Fruit fly (Drosophila melanogaster) whole organism, embryonic: ENCODE data around the gene CG7530.

Experiments used
- CG10267 ChIP-seq: fragments of 200-800 bp; sonication (Bioruptor generic); optimal IDR thresholded peaks from 2 replicates; lab custom pipeline; 2018; ENCODE audit warnings: missing biosample characterization, mild to moderate bottlenecking, missing genetic modification characterization, moderate library complexity
- CG11695 ChIP-seq: fragments of 200-800 bp; sonication (Bioruptor generic); IDR thresholded peaks from 3 replicates; pipeline ENCODE4 v1.3.6; 2022; ENCODE audit warnings: missing biosample characterization, missing genetic modification characterization
- CG11696 ChIP-seq: fragments of 200-800 bp; sonication (Bioruptor generic); IDR thresholded peaks from 2 replicates; pipeline ENCODE4 v1.3.6; 2022; ENCODE audit warnings: missing biosample characterization, missing genetic modification characterization
- CG12659 ChIP-seq: fragments of 200-800 bp; sonication (Bioruptor generic); optimal IDR thresholded peaks from 3 replicates; lab custom pipeline; 2017; ENCODE audit warnings: mild to moderate bottlenecking, missing biosample characterization, missing genetic modification reagents, missing genetic modification characterization
- CG12744 ChIP-seq: fragments of 200-800 bp; sonication (Bioruptor generic); optimal IDR thresholded peaks from 2 replicates; lab custom pipeline; 2016; ENCODE audit warnings: missing biosample characterization, missing genetic modification characterization
- CG15011 ChIP-seq: fragments of 200-800 bp; sonication (Bioruptor generic); optimal IDR thresholded peaks from 3 replicates; lab custom pipeline; 2018; ENCODE audit warnings: missing biosample characterization, mild to moderate bottlenecking, missing genetic modification characterization
- CG15514 ChIP-seq: fragments of 200-800 bp; sonication (Bioruptor generic); optimal IDR thresholded peaks from 3 replicates; lab custom pipeline; 2017; ENCODE audit warnings: missing biosample characterization, missing genetic modification characterization, mild to moderate bottlenecking, moderate library complexity, missing genetic modification reagents
- CG15696 ChIP-seq: fragments of 200-800 bp; sonication (Bioruptor generic); optimal IDR thresholded peaks from 2 replicates; lab custom pipeline; 2019; ENCODE audit warnings: missing biosample characterization, mild to moderate bottlenecking, missing genetic modification characterization, moderate library complexity
- CG1602 ChIP-seq: fragments of 200-800 bp; sonication (Bioruptor generic); optimal IDR thresholded peaks from 3 replicates; lab custom pipeline; 2016; ENCODE audit warnings: missing biosample characterization, missing genetic modification characterization
- CG16779 ChIP-seq: fragments of 200-800 bp; sonication (Bioruptor generic); IDR thresholded peaks from 2 replicates; pipeline ENCODE4 v1.3.6; 2022; ENCODE audit warnings: missing biosample characterization, missing genetic modification characterization
- CG16813 ChIP-seq: fragments of 200-800 bp; sonication (Bioruptor generic); IDR thresholded peaks from 3 replicates; pipeline ENCODE4 v1.3.6; 2022; ENCODE audit warnings: missing biosample characterization, missing genetic modification characterization; ENCODE audit not compliant: partially characterized antibody
- CG17361 ChIP-seq: fragments of 200-800 bp; sonication (Bioruptor generic); IDR thresholded peaks from 3 replicates; pipeline ENCODE4 v1.3.6; 2022; ENCODE audit warnings: missing biosample characterization, missing genetic modification characterization
- CG17612 ChIP-seq: fragments of 200-800 bp; sonication (Bioruptor generic); IDR thresholded peaks from 2 replicates; pipeline ENCODE4 v1.3.6; 2022; ENCODE audit warnings: missing biosample characterization, missing genetic modification characterization
- CG17912 ChIP-seq: fragments of 200-800 bp; sonication (Bioruptor generic); optimal IDR thresholded peaks from 2 replicates; lab custom pipeline; 2018; ENCODE audit warnings: missing biosample characterization, mild to moderate bottlenecking, missing genetic modification characterization
- CG2116 ChIP-seq: fragments of 200-800 bp; sonication (Bioruptor generic); optimal IDR thresholded peaks from 3 replicates; lab custom pipeline; 2018; ENCODE audit warnings: missing biosample characterization, mild to moderate bottlenecking, missing genetic modification characterization
- CG32532 ChIP-seq: fragments of 200-800 bp; sonication (Bioruptor generic); IDR thresholded peaks from 2 replicates; pipeline ENCODE4 v1.3.6; 2022; ENCODE audit warnings: missing biosample characterization, missing genetic modification characterization
- CG32767 ChIP-seq: fragments of 200-800 bp; sonication (Bioruptor generic); IDR thresholded peaks from 2 replicates; pipeline ENCODE4 v1.3.6; 2022; ENCODE audit warnings: missing biosample characterization, missing genetic modification characterization
- CG4328 ChIP-seq: fragments of 200-800 bp; sonication (Bioruptor generic); optimal IDR thresholded peaks from 3 replicates; lab custom pipeline; 2017; ENCODE audit warnings: missing biosample characterization, missing genetic modification reagents, missing genetic modification characterization
- CG4730 ChIP-seq: fragments of 200-800 bp; sonication (Bioruptor generic); IDR thresholded peaks from 2 replicates; pipeline ENCODE4 v1.3.6; 2022; ENCODE audit warnings: missing biosample characterization, missing genetic modification characterization
- CG8359 ChIP-seq: fragments of 200-800 bp; sonication (Bioruptor generic); optimal IDR thresholded peaks from 2 replicates; lab custom pipeline; 2017; ENCODE audit warnings: missing biosample characterization, mild to moderate bottlenecking, missing genetic modification characterization, borderline replicate concordance
- CG8478 ChIP-seq: fragments of >200 bp; optimal IDR thresholded peaks from 2 replicates; lab custom pipeline; 2018
- D19A ChIP-seq: fragments of 200-800 bp; optimal IDR thresholded peaks from 3 replicates; lab custom pipeline; 2019; ENCODE audit warnings: missing biosample characterization, mild to moderate bottlenecking, missing genetic modification characterization, moderate library complexity
- D19B ChIP-seq: fragments of 200-800 bp; sonication (Bioruptor generic); optimal IDR thresholded peaks from 2 replicates; lab custom pipeline; 2017; ENCODE audit warnings: missing biosample characterization, mild to moderate bottlenecking, missing genetic modification characterization
- ERR ChIP-seq: fragments of 200-800 bp; sonication (Bioruptor generic); optimal IDR thresholded peaks from 2 replicates; lab custom pipeline; 2016; ENCODE audit warnings: missing biosample characterization, missing genetic modification characterization
- Eip74EF ChIP-seq, 2 experiments: fragments of 200-800 bp in 1 of 2; fragments of >200 bp in 1 of 2; sonication (Bioruptor generic) in 1 of 2; optimal IDR thresholded peaks; 2 replicates each; lab custom pipeline; 2017 to 2019; ENCODE audit warnings: missing biosample characterization in 2 of 2, missing genetic modification characterization in 2 of 2, mild to moderate bottlenecking in 1 of 2, moderate library complexity in 1 of 2
- HLH54F ChIP-seq: fragments of 200-800 bp; sonication (Bioruptor generic); optimal IDR thresholded peaks from 3 replicates; lab custom pipeline; 2016; ENCODE audit warnings: missing biosample characterization, missing genetic modification characterization
- Hmx ChIP-seq: fragments of 200-800 bp; sonication (Bioruptor generic); optimal IDR thresholded peaks from 2 replicates; lab custom pipeline; 2016; ENCODE audit warnings: missing biosample characterization, missing genetic modification characterization
- Hr78 ChIP-seq, 2 experiments: fragments of 200-800 bp in 1 of 2; fragments of >200 bp in 1 of 2; sonication (Bioruptor generic) in 1 of 2; optimal IDR thresholded peaks; 2 replicates each; lab custom pipeline; 2017 to 2019; ENCODE audit warnings: missing biosample characterization in 2 of 2, missing genetic modification characterization in 2 of 2, mild to moderate bottlenecking in 1 of 2, moderate library complexity in 1 of 2
- Lpt ChIP-seq: fragments of >200 bp; optimal IDR thresholded peaks from 2 replicates; lab custom pipeline; 2018; ENCODE audit warnings: missing biosample characterization, missing genetic modification characterization
- Max ChIP-seq: fragments of 200-800 bp; sonication (Bioruptor generic); optimal IDR thresholded peaks from 2 replicates; lab custom pipeline; 2016; ENCODE audit warnings: missing biosample characterization, mild to moderate bottlenecking, missing genetic modification characterization
- NfI ChIP-seq: fragments of 200-800 bp; sonication (Bioruptor generic); optimal IDR thresholded peaks from 3 replicates; lab custom pipeline; 2018; ENCODE audit warnings: missing biosample characterization, mild to moderate bottlenecking, missing genetic modification characterization, moderate library complexity
- Opbp ChIP-seq: fragments of 200-800 bp; sonication (Bioruptor generic); IDR thresholded peaks from 3 replicates; pipeline ENCODE4 v1.3.6; 2022; ENCODE audit warnings: missing biosample characterization, missing genetic modification characterization; ENCODE audit not compliant: partially characterized antibody
- Rfx ChIP-seq: fragments of 200-800 bp; sonication (Bioruptor generic); IDR thresholded peaks from 2 replicates; pipeline ENCODE4 v1.3.6; 2022; ENCODE audit warnings: missing biosample characterization, missing genetic modification characterization
- al ChIP-seq: fragments of 200-800 bp; sonication (Bioruptor generic); IDR thresholded peaks from 2 replicates; pipeline ENCODE4 v1.3.6; 2022; ENCODE audit warnings: missing biosample characterization, missing genetic modification characterization
- ash1 ChIP-seq: fragments of 200-800 bp; sonication (Bioruptor generic); optimal IDR thresholded peaks from 2 replicates; lab custom pipeline; 2018; ENCODE audit warnings: missing biosample characterization, mild to moderate bottlenecking, missing genetic modification characterization
- bcd ChIP-seq: fragments of 200-800 bp; sonication (Bioruptor generic); optimal IDR thresholded peaks from 2 replicates; lab custom pipeline; 2017; ENCODE audit warnings: missing biosample characterization, mild to moderate bottlenecking, missing genetic modification characterization
- cad ChIP-seq: fragments of >200 bp; optimal IDR thresholded peaks from 2 replicates; lab custom pipeline; 2017; ENCODE audit warnings: missing biosample characterization, missing genetic modification characterization
- crol ChIP-seq: fragments of 200-800 bp; sonication (Bioruptor generic); IDR thresholded peaks from 2 replicates; pipeline ENCODE4 v1.3.6; 2022; ENCODE audit warnings: missing biosample characterization, missing genetic modification characterization
- dmrt99B ChIP-seq: fragments of 200-800 bp; sonication (Bioruptor generic); optimal IDR thresholded peaks from 2 replicates; lab custom pipeline; 2018; ENCODE audit warnings: missing biosample characterization, mild to moderate bottlenecking, missing genetic modification characterization, moderate library complexity
- dysf ChIP-seq: fragments of 200-800 bp; sonication (Bioruptor generic); IDR thresholded peaks from 3 replicates; pipeline ENCODE4 v1.3.6; 2022; ENCODE audit warnings: missing biosample characterization, missing genetic modification characterization
- en ChIP-seq: fragments of 200-800 bp; sonication (Bioruptor generic); optimal IDR thresholded peaks from 2 replicates; lab custom pipeline; 2016; ENCODE audit warnings: missing biosample characterization, missing genetic modification characterization
- fd102C ChIP-seq: fragments of 200-800 bp; sonication (Bioruptor generic); optimal IDR thresholded peaks from 2 replicates; lab custom pipeline; 2018; ENCODE audit warnings: missing biosample characterization, mild to moderate bottlenecking, missing genetic modification characterization, moderate library complexity
- gro ChIP-seq: fragments of 200-800 bp; sonication (Bioruptor generic); optimal IDR thresholded peaks from 2 replicates; lab custom pipeline; 2016; ENCODE audit warnings: missing biosample characterization, missing genetic modification characterization
- p53 ChIP-seq: fragments of 200-800 bp; sonication (Bioruptor generic); optimal IDR thresholded peaks from 2 replicates; lab custom pipeline; 2016; ENCODE audit warnings: missing biosample characterization, missing genetic modification characterization
- shn ChIP-seq: fragments of 200-800 bp; sonication (Bioruptor generic); optimal IDR thresholded peaks from 3 replicates; lab custom pipeline; 2016; ENCODE audit warnings: missing biosample characterization, missing genetic modification characterization
- sisA ChIP-seq: fragments of 200-800 bp; sonication (Bioruptor generic); IDR thresholded peaks from 2 replicates; pipeline ENCODE4 v1.3.6; 2022; ENCODE audit warnings: missing biosample characterization, missing genetic modification characterization
- slp2 ChIP-seq: fragments of 200-800 bp; sonication (Bioruptor generic); optimal IDR thresholded peaks from 2 replicates; lab custom pipeline; 2016; ENCODE audit warnings: missing biosample characterization, missing genetic modification characterization
- sob ChIP-seq: fragments of 200-800 bp; sonication (Bioruptor generic); IDR thresholded peaks from 2 replicates; pipeline ENCODE4 v1.3.6; 2022; ENCODE audit warnings: missing biosample characterization, missing genetic modification characterization
- tap ChIP-seq: fragments of 200-800 bp; optimal IDR thresholded peaks from 3 replicates; lab custom pipeline; 2019; ENCODE audit warnings: missing biosample characterization, mild to moderate bottlenecking, missing genetic modification characterization, moderate library complexity
- tin ChIP-seq: fragments of 200-800 bp; sonication (Bioruptor generic); optimal IDR thresholded peaks from 3 replicates; lab custom pipeline; 2016; ENCODE audit warnings: missing biosample characterization, missing genetic modification characterization

The CG7530 gene

dm6 chr3R:14754806-14755488, 23.6 kb upstream of the CG7530 start (continued):
- no peak for TF ChIP-seq shn
- TF ChIP-seq NfI = no peak
- TF ChIP-seq sisA = no peak; the same call in 1 of the 2 replicates
- peak; percentile 7 for TF ChIP-seq bcd (GFP tag; lab: Kevin White, UChicago)
- no peak for TF ChIP-seq CG17912 (GFP tag; lab: Kevin White, UChicago)
- no peak for TF ChIP-seq CG15696 (tag; lab: Kevin White, UChicago)
- TF ChIP-seq dysf (GFP tag; lab: Robert Waterston, UW) = peak; percentile 58; the same call in 1 of the 3 replicates
- no peak for TF ChIP-seq Hmx (GFP tag; lab: Kevin White, UChicago)
- no peak for TF ChIP-seq CG8359 (GFP tag; lab: Kevin White, UChicago)
- no peak for TF ChIP-seq CG12659
- no peak for TF ChIP-seq fd102C (GFP tag; lab: Kevin White, UChicago)
- TF ChIP-seq en (GFP tag; lab: Kevin White, UChicago) = no peak
- TF ChIP-seq CG12744 (GFP tag; lab: Kevin White, UChicago) = no peak
- no peak for TF ChIP-seq CG17612 (GFP tag; lab: Robert Waterston, UW)
- no peak for TF ChIP-seq CG8478 (lab: Kevin White, UChicago)
- TF ChIP-seq CG32767 (GFP tag; lab: Robert Waterston, UW) = no peak
- TF ChIP-seq cad (GFP tag; lab: Kevin White, UChicago) = no peak
- TF ChIP-seq CG15011 (GFP tag; lab: Kevin White, UChicago) = no peak
- TF ChIP-seq CG10267 (tag; lab: Kevin White, UChicago) = peak; percentile 12
- TF ChIP-seq CG1602 = no peak
- no peak for TF ChIP-seq HLH54F (GFP tag; lab: Kevin White, UChicago)
- no peak for TF ChIP-seq ERR (GFP tag; lab: Kevin White, UChicago)
- no peak for TF ChIP-seq Opbp (GFP tag; lab: Robert Waterston, UW)
- no peak for TF ChIP-seq p53
- TF ChIP-seq Rfx (GFP tag; lab: Robert Waterston, UW) = peak; percentile 68
- TF ChIP-seq CG17361 (GFP tag; lab: Robert Waterston, UW) = 0 out of 3 replicates have a peak, but pooled peaks have one; percentile 41
- no peak for TF ChIP-seq CG16779 (GFP tag; lab: Robert Waterston, UW)
- TF ChIP-seq al = peak; percentile 30; the same call in 1 of the 2 replicates
- 0 out of 2 replicates have a peak, but pooled peaks have one; percentile 22 for TF ChIP-seq CG4730 (GFP tag; lab: Robert Waterston, UW)
- TF ChIP-seq crol (GFP tag; lab: Robert Waterston, UW) = no peak
- TF ChIP-seq tap = peak; percentile 50
- no peak for TF ChIP-seq CG2116 (GFP tag; lab: Kevin White, UChicago)
- TF ChIP-seq CG11695 (GFP tag; lab: Robert Waterston, UW) = 0 out of 3 replicates have a peak, but pooled peaks have one; percentile 51
- peak; percentile 65 for TF ChIP-seq dmrt99B
- no peak for TF ChIP-seq gro (GFP tag; lab: Kevin White, UChicago)
- TF ChIP-seq Max (GFP tag; lab: Kevin White, UChicago) = no peak
- TF ChIP-seq Hr78 (GFP tag; optimal IDR thresholded peaks at IDR 0.05; lab: Kevin White, UChicago) = no peak
- TF ChIP-seq CG32532 = peak; percentile 57; the same call in 1 of the 2 replicates
- TF ChIP-seq slp2 (GFP tag; lab: Kevin White, UChicago) = no peak
- peak; percentile 20 for TF ChIP-seq D19A (tag; lab: Kevin White, UChicago)
- no peak for TF ChIP-seq Eip74EF (GFP tag; optimal IDR thresholded peaks at IDR 0.05; lab: Kevin White, UChicago)
- no peak for TF ChIP-seq Lpt (GFP tag; lab: Kevin White, UChicago)
- peak; percentile 88 for TF ChIP-seq D19B (GFP tag; lab: Kevin White, UChicago)
- TF ChIP-seq CG11696 (GFP tag; lab: Robert Waterston, UW) = 0 out of 2 replicates have a peak, but pooled peaks have one; percentile 11
- peak; percentile 18 for TF ChIP-seq CG15514
- no peak for TF ChIP-seq CG4328
- TF ChIP-seq sob (GFP tag; lab: Robert Waterston, UW) = peak; percentile 50; the same call in 1 of the 2 replicates
- TF ChIP-seq CG16813 (GFP tag; lab: Robert Waterston, UW) = no peak
- TF ChIP-seq ash1 (GFP tag; lab: Kevin White, UChicago) = no peak
- no peak for TF ChIP-seq tin (GFP tag; lab: Kevin White, UChicago)
